Worm (Caenorhabditis elegans) whole organism, L4/young adult: ENCODE data around the gene crn-2.

Source experiments
- W03F9.2 ChIP-seq: fragments of 150-350 bp; optimal IDR thresholded peaks from 2 replicates; lab custom pipeline; 2014; ENCODE audit warnings: missing biosample characterization, missing genetic modification characterization
- dao-5 ChIP-seq: sonication (generic microtip); optimal IDR thresholded peaks from 2 replicates; lab custom pipeline; 2016; ENCODE audit warnings: missing genotype, missing genetic modification characterization, moderate library complexity, missing compliant biosample characterization
- him-1 ChIP-seq: sonication (generic microtip); optimal IDR thresholded peaks from 2 replicates; lab custom pipeline; 2016; ENCODE audit warnings: missing genotype, missing genetic modification reagents, missing genetic modification characterization, missing compliant biosample characterization

DNA sequence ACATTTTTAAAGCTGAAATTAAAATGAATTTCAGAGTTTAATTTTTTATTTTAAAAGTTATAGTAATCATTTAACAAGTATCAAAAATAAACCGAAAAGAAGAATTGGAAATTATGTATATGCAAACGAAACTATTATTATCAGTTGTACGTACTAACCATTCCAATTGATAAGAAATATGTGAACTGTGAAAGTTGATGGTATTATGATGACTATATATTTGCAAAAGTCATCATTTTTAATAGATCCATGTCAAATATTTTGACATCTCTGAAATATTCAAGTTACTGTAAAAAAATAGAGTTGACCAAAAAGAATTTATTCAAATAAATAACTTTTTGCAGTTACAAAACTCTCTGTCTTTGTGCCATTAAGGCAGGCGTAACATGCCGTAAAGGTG is 46.4 kb upstream of the crn-2 start, which contains the start of gene ugt-48:
- TF ChIP-seq him-1 (no peak), W03F9.2 (tag; lab: Kevin White, UChicago) (no peak), dao-5 (tag; lab: Kevin White, UChicago) (no peak)
